Worm (Caenorhabditis elegans) whole organism, L1 larva: ENCODE data around the gene W02D7.4.
"Not testable (repeated sequence)": the region's sequence is repeated elsewhere in the genome, so short reads cannot be mapped to it uniquely, and the experiment has no call there.

ENCODE experiments used
- aha-1 ChIP-seq: fragments of 150-350 bp; optimal IDR thresholded peaks from 2 replicates; lab custom pipeline; 2014; ENCODE audit warnings: missing biosample characterization, missing genetic modification characterization
- aly-2 ChIP-seq: fragments of 150-350 bp; optimal IDR thresholded peaks from 2 replicates; lab custom pipeline; 2014; ENCODE audit warnings: missing biosample characterization, missing genetic modification characterization
- ama-1 ChIP-seq: fragments of 150-350 bp; optimal IDR thresholded peaks from 2 replicates; lab custom pipeline; 2014
- blmp-1 ChIP-seq: fragments of 150-350 bp; optimal IDR thresholded peaks from 2 replicates; lab custom pipeline; 2014; ENCODE audit warnings: missing biosample characterization, missing genetic modification characterization
- ceh-8 ChIP-seq: fragments of 200-800 bp; sonication (Bioruptor generic); optimal IDR thresholded peaks from 2 replicates; lab custom pipeline; 2018; ENCODE audit warnings: mild to moderate bottlenecking, missing genetic modification characterization, moderate library complexity, missing compliant biosample characterization
- ceh-82 ChIP-seq, 3 experiments: fragments of 150-350 bp in 1 of 3; sonication (generic microtip) in 2 of 3; optimal IDR thresholded peaks; 2 replicates each; lab custom pipeline; 2014 to 2017; ENCODE audit warnings: missing biosample characterization in 3 of 3, missing genetic modification characterization in 3 of 3
- ceh-90 ChIP-seq: sonication (generic microtip); optimal IDR thresholded peaks from 2 replicates; lab custom pipeline; 2016; ENCODE audit warnings: missing genetic modification characterization, missing compliant biosample characterization
- ces-1 ChIP-seq: fragments of 150-350 bp; optimal IDR thresholded peaks from 2 replicates; lab custom pipeline; 2014; ENCODE audit warnings: missing biosample characterization, missing genetic modification reagents, missing genetic modification characterization
- dsc-1 ChIP-seq: sonication (generic microtip); optimal IDR thresholded peaks from 2 replicates; lab custom pipeline; 2016; ENCODE audit warnings: mild to moderate bottlenecking, missing genetic modification characterization, missing compliant biosample characterization
- efl-1 ChIP-seq, 4 experiments: fragments of 150-350 bp; optimal IDR thresholded peaks in 3 of 4; peaks in 1 of 4; 1 replicate in 1 of 4; 2 replicates in 3 of 4; lab custom pipeline; 2014; ENCODE audit warnings: missing biosample characterization in 2 of 4, missing genetic modification characterization in 2 of 4, missing genetic modification reagents in 2 of 4
- elt-3 ChIP-seq, 6 experiments: fragments of 150-350 bp in 1 of 6; sonication (generic microtip); optimal IDR thresholded peaks; 2 replicates each; lab custom pipeline; 2017 to 2018; ENCODE audit warnings: missing biosample characterization in 6 of 6, missing genetic modification characterization in 6 of 6, inconsistent platforms in 1 of 6
- ets-5 ChIP-seq: fragments of 200-800 bp; sonication (Bioruptor generic); IDR thresholded peaks from 2 replicates; pipeline ENCODE4 v1.3.6; 2022; ENCODE audit warnings: missing genetic modification characterization, missing compliant biosample characterization
- fkh-10 ChIP-seq: sonication (generic microtip); optimal IDR thresholded peaks from 2 replicates; lab custom pipeline; 2017; ENCODE audit warnings: missing biosample characterization, missing genetic modification reagents, missing genetic modification characterization
- jun-1 ChIP-seq: fragments of 150-350 bp; optimal IDR thresholded peaks from 2 replicates; lab custom pipeline; 2014; ENCODE audit warnings: missing biosample characterization, missing genetic modification reagents, missing genetic modification characterization
- lin-13 ChIP-seq: fragments of 150-350 bp; optimal IDR thresholded peaks from 2 replicates; lab custom pipeline; 2014; ENCODE audit warnings: missing biosample characterization, missing genetic modification reagents, missing genetic modification characterization
- lin-14 ChIP-seq: fragments of 200-800 bp; sonication (Bioruptor generic); optimal IDR thresholded peaks from 2 replicates; lab custom pipeline; 2018; ENCODE audit warnings: mild to moderate bottlenecking, missing genetic modification characterization, moderate library complexity, missing compliant biosample characterization
- lin-15B ChIP-seq: fragments of 150-350 bp; sonication (generic microtip); optimal IDR thresholded peaks from 3 replicates; lab custom pipeline; 2014; ENCODE audit warnings: missing biosample characterization, missing genetic modification characterization
- lin-35 ChIP-seq, 2 experiments: fragments of 150-350 bp; optimal IDR thresholded peaks; 2 replicates each; lab custom pipeline; 2014; ENCODE audit warnings: missing biosample characterization in 2 of 2, missing genetic modification characterization in 2 of 2, missing genetic modification reagents in 2 of 2
- lsy-2 ChIP-seq, 2 experiments: fragments of 150-350 bp; optimal IDR thresholded peaks; 2 replicates each; lab custom pipeline; 2014; ENCODE audit warnings: missing biosample characterization in 2 of 2, missing genetic modification characterization in 2 of 2
- nhr-237 ChIP-seq: fragments of 150-350 bp; optimal IDR thresholded peaks from 2 replicates; lab custom pipeline; 2014; ENCODE audit warnings: missing biosample characterization, missing genetic modification characterization
- nhr-28 ChIP-seq: fragments of 150-350 bp; optimal IDR thresholded peaks from 2 replicates; lab custom pipeline; 2014; ENCODE audit warnings: missing biosample characterization, missing genetic modification characterization
- nhr-71 ChIP-seq: sonication (generic microtip); optimal IDR thresholded peaks from 2 replicates; lab custom pipeline; 2016; ENCODE audit warnings: mild to moderate bottlenecking, missing genetic modification characterization, moderate library complexity, missing compliant biosample characterization
- nhr-76 ChIP-seq: sonication (generic microtip); optimal IDR thresholded peaks from 2 replicates; lab custom pipeline; 2017; ENCODE audit warnings: missing biosample characterization, missing genetic modification characterization
- pag-3 ChIP-seq: sonication (generic microtip); optimal IDR thresholded peaks from 2 replicates; lab custom pipeline; 2017; ENCODE audit warnings: missing genetic modification characterization, mild to moderate bottlenecking, missing compliant biosample characterization, antibody characterized with exemption, borderline replicate concordance; ENCODE audit not compliant: insufficient read depth
- pax-3 ChIP-seq: fragments of 200-800 bp; sonication (Bioruptor generic); optimal IDR thresholded peaks from 2 replicates; lab custom pipeline; 2018; ENCODE audit warnings: mild to moderate bottlenecking, missing genetic modification characterization, moderate library complexity, missing compliant biosample characterization
- pqm-1 ChIP-seq: sonication (generic microtip); optimal IDR thresholded peaks from 3 replicates; lab custom pipeline; 2017; ENCODE audit warnings: missing biosample characterization, missing genetic modification characterization
- rnt-1 ChIP-seq: sonication (generic microtip); optimal IDR thresholded peaks from 2 replicates; lab custom pipeline; 2016; ENCODE audit warnings: mild to moderate bottlenecking, missing genetic modification characterization, moderate library complexity, missing compliant biosample characterization
- skn-1 ChIP-seq: fragments of 150-350 bp; optimal IDR thresholded peaks from 2 replicates; lab custom pipeline; 2014; ENCODE audit warnings: missing biosample characterization, missing genetic modification characterization
- snpc-4 ChIP-seq: fragments of 150-350 bp; optimal IDR thresholded peaks from 2 replicates; lab custom pipeline; 2014; ENCODE audit warnings: missing biosample characterization, missing genetic modification characterization
- sup-37 ChIP-seq: fragments of 200-800 bp; sonication (Bioruptor generic); optimal IDR thresholded peaks from 2 replicates; lab custom pipeline; 2018; ENCODE audit warnings: mild to moderate bottlenecking, missing genetic modification characterization, missing compliant biosample characterization
- tbx-2 ChIP-seq: sonication (generic microtip); optimal IDR thresholded peaks from 2 replicates; lab custom pipeline; 2016; ENCODE audit warnings: missing genetic modification characterization, missing compliant biosample characterization
- unc-130 ChIP-seq: fragments of 150-350 bp; optimal IDR thresholded peaks from 2 replicates; lab custom pipeline; 2017; ENCODE audit warnings: missing biosample characterization, missing genetic modification characterization, inconsistent platforms
- zag-1 ChIP-seq: fragments of 150-350 bp; optimal IDR thresholded peaks from 2 replicates; lab custom pipeline; 2014; ENCODE audit warnings: missing biosample characterization, missing genetic modification characterization
- ztf-11 ChIP-seq, 2 experiments: sonication (generic microtip); optimal IDR thresholded peaks; 2 replicates each; lab custom pipeline; 2016 to 2017; ENCODE audit warnings: missing genetic modification characterization in 2 of 2, missing biosample characterization in 1 of 2, missing compliant biosample characterization in 1 of 2
- ztf-4 ChIP-seq: fragments of 150-350 bp; optimal IDR thresholded peaks from 2 replicates; lab custom pipeline; 2014; ENCODE audit warnings: missing biosample characterization, missing genetic modification characterization

The W02D7.4 gene

ce11 chrV:8340924-8341323, 43.5 kb upstream of the W02D7.4 start, which contains the start of gene C08D8.7:
Gene C08D8.7 (plus strand): TSS chrV:8341224.
- not testable (repeated sequence) for TF ChIP-seq nhr-28 (tag; lab: Kevin White, UChicago); pag-3 (tag; lab: Kevin White, UChicago); ets-5 (GFP tag; lab: Robert Waterston, UW)

ce11 chrV:8335620-8336019, 38.2 kb upstream of the W02D7.4 start:
- TF ChIP-seq snpc-4, result peak; percentile 26
- no peak for TF ChIP-seq dsc-1 (tag; lab: Kevin White, UChicago)
- TF ChIP-seq ceh-82 (tag; optimal IDR thresholded peaks at IDR 0.05; lab: Kevin White, UChicago), result no peak
- TF ChIP-seq pag-3 (tag; lab: Kevin White, UChicago), result peak; percentile 33
- TF ChIP-seq nhr-71, result peak; percentile 21
- peak; percentile 12 for TF ChIP-seq skn-1
- peak; percentile 54 for TF ChIP-seq rnt-1 (tag; lab: Kevin White, UChicago)
- no peak for TF ChIP-seq lin-35 (GFP tag; optimal IDR thresholded peaks at IDR 0.05; lab: Kevin White, UChicago)
- no peak for TF ChIP-seq ama-1 (lab: Kevin White, UChicago)
- TF ChIP-seq tbx-2 (tag; lab: Kevin White, UChicago), result no peak
- TF ChIP-seq lsy-2 (tag; optimal IDR thresholded peaks at IDR 0.05; lab: Kevin White, UChicago), result peak in 1 of 2 experiments; percentile 14
- TF ChIP-seq unc-130, result peak; percentile 41
- TF ChIP-seq lin-14 (GFP tag; lab: Kevin White, UChicago), result peak; percentile 50
- no peak for TF ChIP-seq jun-1 (tag; lab: Kevin White, UChicago)
- TF ChIP-seq, all 84 proteins: peak for 8

ce11 chrV:8334360-8334759, 37.0 kb upstream of the W02D7.4 start, which contains the start of gene tmd-2:
Gene tmd-2 (plus strand): TSS chrV:8334660.
- no peak for TF ChIP-seq nhr-237
- peak; percentile 18 for TF ChIP-seq blmp-1 (tag; lab: Kevin White, UChicago)
- TF ChIP-seq efl-1 (optimal IDR thresholded peaks at IDR 0.05; lab: Kevin White, UChicago), result no peak
- peak in 1 of 2 experiments; percentile 56 for TF ChIP-seq efl-1 (GFP tag; optimal IDR thresholded peaks at IDR 0.05 in 1 of 2; lab: Kevin White, UChicago)

- TF ChIP-seq ceh-8 (GFP tag; lab: Kevin White, UChicago) (no peak), jun-1 (tag; lab: Kevin White, UChicago) (no peak), lin-15B (tag; lab: Kevin White, UChicago) (no peak), aha-1 (tag; lab: Kevin White, UChicago) (no peak), aly-2 (no peak), pax-3 (no peak), fkh-10 (no peak), ztf-11 (tag; optimal IDR thresholded peaks at IDR 0.05; lab: Kevin White, UChicago) (no peak), skn-1 (no peak), lsy-2 (tag; optimal IDR thresholded peaks at IDR 0.05; lab: Kevin White, UChicago) (no peak), ces-1 (GFP tag; lab: Kevin White, UChicago) (no peak), lin-13 (GFP tag; lab: Kevin White, UChicago) (no peak), ztf-4 (tag; lab: Kevin White, UChicago) (no peak), rnt-1 (tag; lab: Kevin White, UChicago) (no peak), elt-3 (tag; optimal IDR thresholded peaks at IDR 0.05; lab: Kevin White, UChicago) (no peak), ceh-90 (tag; lab: Kevin White, UChicago) (no peak)
Observed at ce11 chrV:8327080-8327479, 29.7 kb upstream of the W02D7.4 start.

ce11 chrV:8325906-8326305, 28.5 kb upstream of the W02D7.4 start:
- no peak for TF ChIP-seq sup-37
- TF ChIP-seq ztf-11 (tag; optimal IDR thresholded peaks at IDR 0.05; lab: Kevin White, UChicago), result no peak
- no peak for TF ChIP-seq nhr-76 (tag; lab: Kevin White, UChicago)
- TF ChIP-seq lsy-2 (tag; optimal IDR thresholded peaks at IDR 0.05; lab: Kevin White, UChicago), result no peak
- no peak for TF ChIP-seq zag-1
- TF ChIP-seq pqm-1 (tag; lab: Kevin White, UChicago), result no peak
- no peak for TF ChIP-seq elt-3 (tag; optimal IDR thresholded peaks at IDR 0.05; lab: Kevin White, UChicago)
- TF ChIP-seq, all 84 proteins: peak for 0
